Worm (Caenorhabditis elegans): Measurements from ENCODE around the gene K09C6.10.

The K09C6.10 gene

ce11 chrV:856549-856948, 17.3 kb downstream of the K09C6.10 start, which contains the start of gene K09C6.2:
K09C6.2 (plus strand) TSS chrV:856849.
- TF ChIP-seq hmg-11 (tag; optimal IDR thresholded peaks at IDR 0.05), result no peak
- TF ChIP-seq elt-3 (tag; optimal IDR thresholded peaks at IDR 0.05), result no peak
- no peak for TF ChIP-seq skn-1 (tag; optimal IDR thresholded peaks at IDR 0.05)
- TF ChIP-seq nhr-76 (tag; optimal IDR thresholded peaks at IDR 0.05), result no peak
- TF ChIP-seq nhr-12 (tag; optimal IDR thresholded peaks at IDR 0.05), result no peak
- TF ChIP-seq mml-1 (tag; optimal IDR thresholded peaks at IDR 0.05), result no peak
- no peak for TF ChIP-seq nhr-25 (tag; optimal IDR thresholded peaks at IDR 0.05)
- TF ChIP-seq ceh-16 (tag; optimal IDR thresholded peaks at IDR 0.05), result no peak
- TF ChIP-seq nhr-28 (tag; optimal IDR thresholded peaks at IDR 0.05), result no peak
- TF ChIP-seq eor-1 (tag; optimal IDR thresholded peaks at IDR 0.05), result no peak
- no peak for TF ChIP-seq nhr-43 (tag; optimal IDR thresholded peaks at IDR 0.05; ENCODE audit: poor library complexity, severe bottlenecking)
- no peak for TF ChIP-seq mdl-1 (tag; optimal IDR thresholded peaks at IDR 0.05)

- no peak for TF ChIP-seq fos-1 (tag; optimal IDR thresholded peaks at IDR 0.05)
- peak; percentile 84 for TF ChIP-seq snpc-4 (tag; optimal IDR thresholded peaks at IDR 0.05)
- no peak for TF ChIP-seq nhr-28 (tag; optimal IDR thresholded peaks at IDR 0.05)
- TF ChIP-seq lin-15B (tag; optimal IDR thresholded peaks at IDR 0.05), result no peak
- no peak for TF ChIP-seq lin-39 (tag; optimal IDR thresholded peaks at IDR 0.05)
Measured at ce11 chrV:858841-859456, 19.7 kb downstream of the K09C6.10 start.

- TF ChIP-seq nhr-12 (tag; optimal IDR thresholded peaks at IDR 0.05), result no peak
- TF ChIP-seq ztf-11 (tag; optimal IDR thresholded peaks at IDR 0.05), result no peak
- no peak for TF ChIP-seq nhr-76 (tag; optimal IDR thresholded peaks at IDR 0.05)
- no peak for TF ChIP-seq ZK546.5 (tag; optimal IDR thresholded peaks at IDR 0.05)
- TF ChIP-seq tbx-2 (tag; optimal IDR thresholded peaks at IDR 0.05), result no peak
- no peak for TF ChIP-seq sea-2 (GFP tag; optimal IDR thresholded peaks at IDR 0.05)
- TF ChIP-seq elt-2 (tag; optimal IDR thresholded peaks at IDR 0.05), result no peak
- TF ChIP-seq unc-39 (tag; optimal IDR thresholded peaks at IDR 0.05), result no peak
- TF ChIP-seq egl-27 (tag; optimal IDR thresholded peaks at IDR 0.05), result no peak
- no peak for TF ChIP-seq ceh-28 (tag; optimal IDR thresholded peaks at IDR 0.05)
- no peak for TF ChIP-seq ceh-9 (tag; optimal IDR thresholded peaks at IDR 0.05)
- no peak for TF ChIP-seq nhr-67 (tag; optimal IDR thresholded peaks at IDR 0.05)
- no peak for TF ChIP-seq hmg-11 (tag; optimal IDR thresholded peaks at IDR 0.05)
- TF ChIP-seq fos-1 (tag; optimal IDR thresholded peaks at IDR 0.05), result no peak
- no peak for TF ChIP-seq nhr-25 (tag; optimal IDR thresholded peaks at IDR 0.05)
- TF ChIP-seq ceh-82 (tag; optimal IDR thresholded peaks at IDR 0.05), result no peak
- TF ChIP-seq nhr-23 (tag; optimal IDR thresholded peaks at IDR 0.05), result no peak
- no peak for TF ChIP-seq pha-4 (tag; optimal IDR thresholded peaks at IDR 0.05)
- no peak for TF ChIP-seq nfya-1 (tag; optimal IDR thresholded peaks at IDR 0.05; ENCODE audit: insufficient read depth)
- TF ChIP-seq aly-2 (tag; optimal IDR thresholded peaks at IDR 0.05), result no peak
Measured at ce11 chrV:866729-867128, 27.5 kb downstream of the K09C6.10 start, which contains the start of gene T02B11.3. T02B11.3 (minus strand) TSS chrV:866829.

- TF ChIP-seq tbx-2 (tag; optimal IDR thresholded peaks at IDR 0.05) (no peak), zag-1 (tag; optimal IDR thresholded peaks at IDR 0.05) (no peak), ceh-9 (tag; optimal IDR thresholded peaks at IDR 0.05) (no peak), ztf-11 (tag; optimal IDR thresholded peaks at IDR 0.05) (no peak), nhr-25 (tag; optimal IDR thresholded peaks at IDR 0.05) (no peak), pqm-1 (tag; optimal IDR thresholded peaks at IDR 0.05) (no peak), mml-1 (tag; optimal IDR thresholded peaks at IDR 0.05) (no peak), R02D3.7 (tag; optimal IDR thresholded peaks at IDR 0.05) (no peak), egl-5 (tag; optimal IDR thresholded peaks at IDR 0.05) (no peak)
Measured at ce11 chrV:871029-871428, 31.8 kb downstream of the K09C6.10 start, which contains the start of gene T02B11.4. T02B11.4 (minus strand) TSS chrV:871129.

ce11 chrV:875945-876344, 36.7 kb downstream of the K09C6.10 start, which contains the start of gene T02B11.9:
T02B11.9 (plus strand) TSS chrV:876245.
- TF ChIP-seq mml-1 (tag; optimal IDR thresholded peaks at IDR 0.05) (no peak), nhr-67 (tag; optimal IDR thresholded peaks at IDR 0.05) (no peak), pha-4 (tag; optimal IDR thresholded peaks at IDR 0.05) (no peak), egl-5 (tag; optimal IDR thresholded peaks at IDR 0.05) (no peak), unc-39 (tag; optimal IDR thresholded peaks at IDR 0.05) (no peak)

Measured in whole organism, L3 larva.